Fruit fly (Drosophila melanogaster) whole organism, adult: ENCODE data around the gene jvl.

Experiments used
- CG11617 ChIP-seq: fragments of 200-800 bp; sonication (Bioruptor generic); optimal IDR thresholded peaks from 2 replicates; lab custom pipeline; 2017; ENCODE audit warnings: mild to moderate bottlenecking, missing biosample characterization, missing genetic modification reagents, missing genetic modification characterization
- CG33017 ChIP-seq: fragments of 200-800 bp; sonication (Bioruptor generic); optimal IDR thresholded peaks from 2 replicates; lab custom pipeline; 2018; ENCODE audit warnings: missing biosample characterization, mild to moderate bottlenecking, missing genetic modification characterization, moderate library complexity
- CG5204 ChIP-seq: fragments of 200-800 bp; sonication (Bioruptor generic); optimal IDR thresholded peaks from 2 replicates; lab custom pipeline; 2016; ENCODE audit warnings: missing biosample characterization, missing genetic modification characterization
- CG7045 ChIP-seq: fragments of 200-800 bp; sonication (Bioruptor generic); optimal IDR thresholded peaks from 2 replicates; lab custom pipeline; 2017; ENCODE audit warnings: missing biosample characterization, mild to moderate bottlenecking, missing genetic modification characterization
- Clk ChIP-seq: fragments of 200-800 bp; sonication (Bioruptor generic); optimal IDR thresholded peaks from 2 replicates; lab custom pipeline; 2017; ENCODE audit warnings: missing biosample characterization, missing genetic modification characterization
- Crg-1 ChIP-seq: fragments of 200-800 bp; sonication (Bioruptor generic); optimal IDR thresholded peaks from 2 replicates; lab custom pipeline; 2016; ENCODE audit warnings: missing biosample characterization, missing genetic modification characterization
- Hr96 ChIP-seq: fragments of 200-800 bp; sonication (Bioruptor generic); optimal IDR thresholded peaks from 2 replicates; lab custom pipeline; 2016; ENCODE audit warnings: missing biosample characterization, missing genetic modification characterization
- Mnt ChIP-seq: fragments of 200-800 bp; sonication (Bioruptor generic); optimal IDR thresholded peaks from 2 replicates; lab custom pipeline; 2016; ENCODE audit warnings: missing biosample characterization, mild to moderate bottlenecking, missing genetic modification characterization
- bab1 ChIP-seq: fragments of 200-800 bp; sonication (Bioruptor generic); optimal IDR thresholded peaks from 3 replicates; lab custom pipeline; 2019; ENCODE audit warnings: missing biosample characterization, mild to moderate bottlenecking, missing genetic modification characterization, moderate library complexity
- cic ChIP-seq: fragments of 200-800 bp; sonication (Bioruptor generic); optimal IDR thresholded peaks from 2 replicates; lab custom pipeline; 2017; ENCODE audit warnings: missing biosample characterization, mild to moderate bottlenecking, missing genetic modification characterization, moderate library complexity
- cnc ChIP-seq, 2 experiments: fragments of >200 bp; optimal IDR thresholded peaks; 2 replicates each; lab custom pipeline; 2017
- kay ChIP-seq: fragments of 200-800 bp; sonication (Bioruptor generic); peaks from one replicate; lab custom pipeline; 2016; ENCODE audit warnings: missing biosample characterization, missing genetic modification characterization, borderline replicate concordance
- ovo ChIP-seq: fragments of 200-800 bp; sonication (Bioruptor generic); optimal IDR thresholded peaks from 2 replicates; lab custom pipeline; 2016; ENCODE audit warnings: missing biosample characterization, missing genetic modification characterization
- pad ChIP-seq: fragments of 200-800 bp; sonication (Bioruptor generic); optimal IDR thresholded peaks from 3 replicates; lab custom pipeline; 2017; ENCODE audit warnings: missing biosample characterization, missing genetic modification characterization, mild to moderate bottlenecking, moderate library complexity, missing genetic modification reagents

DNA sequence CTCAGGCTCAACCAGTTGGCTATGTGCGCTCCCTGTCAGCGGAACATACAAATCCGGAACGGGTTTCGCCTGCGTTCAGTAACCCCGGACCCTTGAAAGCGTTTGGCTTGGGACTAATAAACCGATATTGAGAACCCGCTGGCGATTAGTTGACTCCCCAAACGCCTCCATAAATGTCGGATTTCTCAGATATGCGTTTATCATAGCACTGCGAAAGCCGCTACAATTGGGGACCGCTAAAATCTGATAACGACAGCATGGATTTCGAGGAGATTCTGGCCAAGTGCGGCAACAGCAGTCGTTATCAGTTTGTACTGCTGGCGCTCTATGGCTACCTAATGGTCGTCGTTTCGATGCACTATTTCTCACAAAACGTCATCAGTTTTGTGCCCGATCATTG, 54.9 kb downstream of the jvl start, which contains the start of gene CG14855:
- TF ChIP-seq CG5204 (no peak), ovo (GFP tag; lab: Kevin White, UChicago) (no peak), kay (no peak), Hr96 (no peak), cic (GFP tag; lab: Kevin White, UChicago) (no peak), cnc (optimal IDR thresholded peaks at IDR 0.05; lab: Kevin White, UChicago) (no peak), Crg-1 (no peak), CG33017 (tag; lab: Kevin White, UChicago) (no peak), pad (GFP tag; lab: Kevin White, UChicago) (no peak), Mnt (GFP tag; lab: Kevin White, UChicago) (no peak), CG7045 (GFP tag; lab: Kevin White, UChicago) (no peak), CG11617 (GFP tag; lab: Kevin White, UChicago) (no peak), bab1 (GFP tag; lab: Kevin White, UChicago) (no peak), Clk (GFP tag; lab: Kevin White, UChicago) (no peak)
